Worm (Caenorhabditis elegans): ENCODE data around the gene C05E4.12.

DNA sequence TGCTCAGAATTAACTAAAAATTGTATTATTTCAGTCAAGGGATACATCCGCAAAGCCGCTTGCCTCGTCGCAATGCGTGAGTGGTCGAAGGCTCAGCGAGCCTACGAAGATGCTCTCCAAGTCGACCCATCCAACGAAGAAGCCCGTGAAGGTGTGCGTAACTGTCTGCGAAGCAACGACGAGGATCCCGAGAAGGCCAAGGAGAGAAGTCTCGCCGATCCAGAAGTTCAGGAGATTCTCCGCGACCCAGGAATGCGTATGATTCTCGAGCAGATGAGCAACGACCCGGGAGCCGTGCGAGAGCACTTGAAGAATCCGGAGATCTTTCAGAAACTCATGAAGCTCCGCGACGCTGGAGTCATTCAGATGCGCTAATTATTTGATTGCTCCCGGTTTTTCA is 12.6 kb upstream of the C05E4.12 start:
- TF ChIP-seq ama-1 (optimal IDR thresholded peaks at IDR 0.05) (no peak), hmbx-1 (tag; optimal IDR thresholded peaks at IDR 0.05) (no peak), ets-7 (tag; optimal IDR thresholded peaks at IDR 0.05) (no peak), pes-1 (GFP tag; IDR thresholded peaks at IDR 0.05) (no peak), scrt-1 (GFP tag; IDR thresholded peaks at IDR 0.05) (no peak), hnd-1 (tag; optimal IDR thresholded peaks at IDR 0.05) (no peak)

Measured in whole organism, early embryonic.